Fruit fly (Drosophila melanogaster) S2 (cell line): ENCODE measurements around the gene Faf2.

Source experiments
- CG8478 ChIP-seq: fragments of >200 bp; optimal IDR thresholded peaks from 2 replicates; lab custom pipeline; 2018
- CTCF ChIP-seq, 2 experiments: fragments of >200 bp; optimal IDR thresholded peaks; 2 replicates each; lab custom pipeline; 2018

- TF ChIP-seq CG8478 (lab: Kevin White, UChicago) = no peak
- TF ChIP-seq CTCF (optimal IDR thresholded peaks at IDR 0.05; lab: Kevin White, UChicago) = no peak
Observed at dm6 chr2L:18713686-18714085, 5.2 kb upstream of the Faf2 start, which contains the start of gene Irk3.
